Worm (Caenorhabditis elegans): Measurements from ENCODE around the gene rpoa-1.
A peak's percentile ranks its signal among the peaks of the same experiment; 100 is the strongest.

The rpoa-1 gene

ce11 chrII:13723754-13724153, 29.2 kb upstream of the rpoa-1 start:
- no peak for TF ChIP-seq med-1 (GFP tag; optimal IDR thresholded peaks at IDR 0.05; ENCODE audit: insufficient read depth)
- TF ChIP-seq T22C8.4 (GFP tag; IDR thresholded peaks at IDR 0.05): no peak
- TF ChIP-seq ref-1 (GFP tag; conservative IDR thresholded peaks at IDR 0.05): no peak
- TF ChIP-seq ztf-29 (GFP tag; IDR thresholded peaks at IDR 0.05): no peak
- TF ChIP-seq klf-2 (GFP tag; conservative IDR thresholded peaks at IDR 0.05): no peak
- TF ChIP-seq flt-1 (GFP tag; IDR thresholded peaks at IDR 0.05): no peak
- TF ChIP-seq tab-1 (GFP tag; IDR thresholded peaks at IDR 0.05): no peak
- no peak for TF ChIP-seq ztf-23 (GFP tag; IDR thresholded peaks at IDR 0.05)
- TF ChIP-seq cog-1 (tag; optimal IDR thresholded peaks at IDR 0.05): no peak

ce11 chrII:13722763-13723162, 28.2 kb upstream of the rpoa-1 start, which contains the start of gene Y54G9A.5:
Y54G9A.5 (plus strand) TSS chrII:13723007.
- TF ChIP-seq tab-1 (GFP tag; IDR thresholded peaks at IDR 0.05): no peak
- no peak for TF ChIP-seq T22C8.4 (GFP tag; IDR thresholded peaks at IDR 0.05)
- no peak for TF ChIP-seq ztf-29 (GFP tag; IDR thresholded peaks at IDR 0.05)
- TF ChIP-seq cog-1 (tag; optimal IDR thresholded peaks at IDR 0.05): no peak
- TF ChIP-seq flt-1 (GFP tag; IDR thresholded peaks at IDR 0.05): no peak
- TF ChIP-seq klf-2 (GFP tag; conservative IDR thresholded peaks at IDR 0.05): no peak
- TF ChIP-seq ztf-23 (GFP tag; IDR thresholded peaks at IDR 0.05): no peak
- TF ChIP-seq med-1 (GFP tag; optimal IDR thresholded peaks at IDR 0.05; ENCODE audit: insufficient read depth): no peak
- TF ChIP-seq ref-1 (GFP tag; conservative IDR thresholded peaks at IDR 0.05): no peak

- TF ChIP-seq flt-1 (GFP tag; IDR thresholded peaks at IDR 0.05) (no peak), med-1 (GFP tag; optimal IDR thresholded peaks at IDR 0.05; ENCODE audit: insufficient read depth) (no peak), cog-1 (tag; optimal IDR thresholded peaks at IDR 0.05) (no peak), T22C8.4 (GFP tag; IDR thresholded peaks at IDR 0.05) (no peak), ztf-23 (GFP tag; IDR thresholded peaks at IDR 0.05) (no peak), tab-1 (GFP tag; IDR thresholded peaks at IDR 0.05) (no peak), ref-1 (GFP tag; conservative IDR thresholded peaks at IDR 0.05) (no peak)
Observed at ce11 chrII:13721218-13721617, 26.6 kb upstream of the rpoa-1 start, which contains the start of gene sre-46. sre-46 (minus strand) TSS chrII:13721318.

ce11 chrII:13720650-13721049, 26.1 kb upstream of the rpoa-1 start:
- TF ChIP-seq med-1 (GFP tag; optimal IDR thresholded peaks at IDR 0.05; ENCODE audit: insufficient read depth): no peak
- no peak for TF ChIP-seq T22C8.4 (GFP tag; IDR thresholded peaks at IDR 0.05)
- TF ChIP-seq klf-2 (GFP tag; conservative IDR thresholded peaks at IDR 0.05): no peak
- TF ChIP-seq ztf-23 (GFP tag; IDR thresholded peaks at IDR 0.05): no peak
- no peak for TF ChIP-seq flt-1 (GFP tag; IDR thresholded peaks at IDR 0.05)
- TF ChIP-seq ztf-29 (GFP tag; IDR thresholded peaks at IDR 0.05): no peak
- no peak for TF ChIP-seq ref-1 (GFP tag; conservative IDR thresholded peaks at IDR 0.05)
- TF ChIP-seq cog-1 (tag; optimal IDR thresholded peaks at IDR 0.05): no peak
- no peak for TF ChIP-seq tab-1 (GFP tag; IDR thresholded peaks at IDR 0.05)

ce11 chrII:13717393-13718367, 23.1 kb upstream of the rpoa-1 start:
- TF ChIP-seq ztf-29 (GFP tag; IDR thresholded peaks at IDR 0.05): no peak
- peak; percentile 29; the same call in 1 of the 2 replicates for TF ChIP-seq T22C8.4 (GFP tag; IDR thresholded peaks at IDR 0.05)
- TF ChIP-seq ztf-23 (GFP tag; IDR thresholded peaks at IDR 0.05): no peak
- TF ChIP-seq tab-1 (GFP tag; IDR thresholded peaks at IDR 0.05): no peak
- TF ChIP-seq cog-1 (tag; optimal IDR thresholded peaks at IDR 0.05): no peak

ce11 chrII:13715733-13716132, 21.1 kb upstream of the rpoa-1 start, which contains the start of gene zipt-2.3:
zipt-2.3 (minus strand) TSS chrII:13715879.
- TF ChIP-seq tab-1 (GFP tag; IDR thresholded peaks at IDR 0.05) (no peak), cog-1 (tag; optimal IDR thresholded peaks at IDR 0.05) (no peak), med-1 (GFP tag; optimal IDR thresholded peaks at IDR 0.05; ENCODE audit: insufficient read depth) (no peak), T22C8.4 (GFP tag; IDR thresholded peaks at IDR 0.05) (no peak)

ce11 chrII:13715333-13715732, 20.7 kb upstream of the rpoa-1 start:
- no peak for TF ChIP-seq cog-1 (tag; optimal IDR thresholded peaks at IDR 0.05)
- no peak for TF ChIP-seq flt-1 (GFP tag; IDR thresholded peaks at IDR 0.05)
- TF ChIP-seq klf-2 (GFP tag; conservative IDR thresholded peaks at IDR 0.05): no peak
- TF ChIP-seq ref-1 (GFP tag; conservative IDR thresholded peaks at IDR 0.05): no peak
- TF ChIP-seq ztf-29 (GFP tag; IDR thresholded peaks at IDR 0.05): no peak; the same call in 1 of the 2 replicates
- no peak for TF ChIP-seq ztf-23 (GFP tag; IDR thresholded peaks at IDR 0.05)
- TF ChIP-seq med-1 (GFP tag; optimal IDR thresholded peaks at IDR 0.05; ENCODE audit: insufficient read depth): no peak
- TF ChIP-seq T22C8.4 (GFP tag; IDR thresholded peaks at IDR 0.05): no peak
- no peak for TF ChIP-seq tab-1 (GFP tag; IDR thresholded peaks at IDR 0.05)

ce11 chrII:13713239-13713638, 18.6 kb upstream of the rpoa-1 start:
- no peak for TF ChIP-seq ztf-23 (GFP tag; IDR thresholded peaks at IDR 0.05)

ce11 chrII:13711493-13712055, 17.0 kb upstream of the rpoa-1 start:
- TF ChIP-seq tab-1 (GFP tag; IDR thresholded peaks at IDR 0.05): no peak
- no peak for TF ChIP-seq ref-1 (GFP tag; conservative IDR thresholded peaks at IDR 0.05)
- no peak for TF ChIP-seq ztf-23 (GFP tag; IDR thresholded peaks at IDR 0.05)
- no peak for TF ChIP-seq flt-1 (GFP tag; IDR thresholded peaks at IDR 0.05)
- no peak for TF ChIP-seq klf-2 (GFP tag; conservative IDR thresholded peaks at IDR 0.05)
- no peak for TF ChIP-seq med-1 (GFP tag; optimal IDR thresholded peaks at IDR 0.05; ENCODE audit: insufficient read depth)
- no peak for TF ChIP-seq cog-1 (tag; optimal IDR thresholded peaks at IDR 0.05)
- TF ChIP-seq ztf-29 (GFP tag; IDR thresholded peaks at IDR 0.05): no peak
- TF ChIP-seq T22C8.4 (GFP tag; IDR thresholded peaks at IDR 0.05): no peak
